Fruit fly (Drosophila melanogaster): Measurements from ENCODE around the gene tau.
A peak's percentile ranks its signal among the peaks of the same experiment; 100 is the strongest.

tau gene

DNA sequence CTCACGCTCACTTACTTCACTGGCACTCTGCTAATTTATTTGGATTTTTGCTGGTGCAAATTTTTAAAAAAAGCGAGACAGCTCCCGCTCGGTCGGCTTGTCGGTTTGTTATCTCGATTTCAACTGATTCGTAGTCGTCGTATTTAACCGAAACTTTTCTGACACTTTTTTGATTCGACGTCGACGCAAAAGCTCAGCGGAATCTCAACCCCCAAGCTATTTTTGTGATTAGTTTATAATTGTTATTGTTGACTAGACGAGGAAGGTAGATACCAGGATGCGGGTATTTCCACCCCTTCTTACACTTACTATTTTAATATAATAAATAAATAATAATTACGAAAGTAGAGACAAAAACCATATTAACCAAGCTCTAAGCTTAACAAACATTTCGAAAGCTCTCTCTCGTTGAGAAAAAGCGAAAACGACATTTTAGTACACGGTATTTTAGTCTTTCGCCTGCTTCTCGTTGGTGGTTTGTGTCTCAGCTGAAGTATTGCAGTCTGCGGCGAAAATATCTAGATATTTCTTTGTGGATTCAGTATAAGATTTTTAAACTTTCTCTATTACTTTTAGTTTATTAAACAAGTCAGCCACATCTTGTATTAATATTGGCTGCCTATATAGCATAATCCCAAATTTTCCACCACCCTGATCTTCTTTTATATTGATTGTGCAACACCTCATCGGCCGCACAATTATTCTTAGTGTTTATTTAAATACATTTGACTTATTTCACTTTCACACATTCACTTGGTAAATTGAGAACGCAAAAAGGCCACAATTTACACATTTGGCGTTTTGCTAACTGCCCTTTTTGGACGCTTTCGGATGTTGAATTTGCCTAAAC is at the start of gene tau:
tau (minus strand) TSS at position 311 of the 850 bp plus-strand sequence.
- TF ChIP-seq CG8478 (optimal IDR thresholded peaks at IDR 0.05), result no peak
- no peak for TF ChIP-seq CTCF (optimal IDR thresholded peaks at IDR 0.05)

DNA sequence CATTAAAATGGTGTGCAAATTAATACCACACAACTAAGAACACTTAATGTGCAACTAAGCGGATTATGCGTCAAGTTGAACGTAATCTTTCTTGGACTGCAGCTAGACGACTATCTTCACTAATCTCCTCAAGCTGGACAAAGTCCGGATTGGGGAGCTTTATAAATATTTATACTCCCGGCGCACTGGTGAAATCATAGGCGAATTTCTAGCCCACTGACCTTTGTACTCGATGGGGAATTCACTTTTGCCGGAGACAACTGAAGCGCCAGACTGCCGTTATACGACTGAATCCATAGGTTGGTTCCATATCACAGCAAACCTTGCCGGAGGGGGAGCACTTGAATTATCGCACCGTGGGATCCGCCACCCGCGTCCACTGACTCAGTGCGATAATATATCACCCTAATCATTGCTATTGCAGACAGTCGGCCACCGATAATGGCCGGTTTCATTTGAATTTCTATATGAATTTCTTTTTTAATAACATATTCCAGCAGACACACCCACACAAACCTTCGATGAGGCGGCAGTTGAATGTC is 49.3 kb upstream of the tau start:
- TF ChIP-seq CG8478 (optimal IDR thresholded peaks at IDR 0.05) (no peak), CTCF (optimal IDR thresholded peaks at IDR 0.05) (no peak)

DNA sequence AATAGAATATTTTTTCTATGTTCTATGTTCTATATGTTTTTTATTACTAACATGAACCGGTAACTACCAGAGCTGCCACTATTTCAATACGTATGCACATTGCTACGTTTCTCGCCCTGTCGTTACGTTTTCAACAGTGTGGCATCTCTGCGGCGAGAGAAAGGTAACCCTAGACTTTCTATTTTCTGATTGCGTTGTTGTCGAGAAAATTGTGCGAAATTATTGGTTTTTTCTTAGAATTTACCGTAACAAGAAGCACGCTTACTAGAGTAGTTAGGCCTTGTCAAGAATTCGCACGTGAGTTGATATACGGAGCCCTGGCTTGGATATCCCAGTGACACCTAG is 43.4 kb upstream of the tau start, which contains the start of gene btz:
btz (plus strand) TSS at position 133 of the 345 bp plus-strand sequence.
- TF ChIP-seq CG8478 (optimal IDR thresholded peaks at IDR 0.05) (no peak), CTCF (optimal IDR thresholded peaks at IDR 0.05) (peak in 1 of 2 experiments; percentile 5)

DNA sequence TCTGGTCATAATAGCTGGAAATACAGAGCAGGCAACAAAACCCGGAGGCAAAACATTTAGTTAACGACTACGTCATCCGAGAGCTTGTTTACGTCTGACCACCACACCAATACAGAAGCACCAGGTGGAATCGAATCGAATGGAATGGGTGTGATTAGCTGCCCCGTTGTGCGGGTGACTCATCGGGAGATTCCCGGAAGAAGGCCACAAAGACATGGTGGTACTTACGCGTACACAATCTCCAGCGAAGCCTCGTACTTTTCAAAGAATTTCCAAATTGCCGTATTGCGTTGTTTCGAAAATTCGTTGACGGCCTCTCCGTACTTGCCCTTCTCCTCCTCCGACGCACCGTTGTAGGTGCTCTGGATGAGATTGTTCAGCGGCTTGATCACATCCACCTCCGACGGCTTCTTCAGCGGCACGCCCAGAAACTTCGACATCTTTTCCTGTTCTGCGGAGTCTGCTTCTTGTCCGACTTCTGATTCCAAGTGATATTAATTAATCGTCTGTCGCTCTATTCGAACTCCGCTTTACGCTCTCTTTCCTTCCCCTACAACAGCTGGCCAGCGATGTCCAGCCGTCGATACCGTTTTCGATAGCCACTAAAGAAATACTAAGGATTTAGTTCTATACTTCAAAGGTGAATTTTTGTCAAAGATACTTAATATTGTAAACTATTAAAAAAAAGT is 42.9 kb upstream of the tau start, which contains the start of gene ALiX:
ALiX (minus strand) TSS at position 571 of the 689 bp plus-strand sequence.
- TF ChIP-seq CG8478 (optimal IDR thresholded peaks at IDR 0.05) (no peak), CTCF (optimal IDR thresholded peaks at IDR 0.05) (no peak)

DNA sequence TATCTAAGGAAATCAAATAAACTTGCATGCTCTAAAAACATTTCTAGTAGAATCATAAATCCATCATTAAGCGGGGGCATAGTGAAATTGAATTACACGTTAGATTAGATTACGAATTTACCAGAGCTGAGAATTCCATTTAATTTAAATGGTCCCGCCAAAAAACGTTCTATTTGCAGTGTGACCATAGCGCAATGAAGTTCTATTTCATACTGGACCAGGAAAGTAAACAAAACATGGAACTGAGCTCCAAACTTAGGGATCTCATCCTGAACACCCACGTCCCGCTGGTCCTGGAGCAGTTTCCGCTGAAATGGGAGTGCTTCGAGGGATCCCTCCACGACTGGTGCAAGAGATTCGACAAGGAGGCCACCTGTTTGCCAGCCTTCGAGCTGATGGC is 38.2 kb upstream of the tau start, which contains the start of gene HSPBAP1:
HSPBAP1 (plus strand) TSS at position 217 of the 400 bp plus-strand sequence.
- TF ChIP-seq CTCF (optimal IDR thresholded peaks at IDR 0.05), result no peak
- TF ChIP-seq CG8478 (optimal IDR thresholded peaks at IDR 0.05), result no peak

DNA sequence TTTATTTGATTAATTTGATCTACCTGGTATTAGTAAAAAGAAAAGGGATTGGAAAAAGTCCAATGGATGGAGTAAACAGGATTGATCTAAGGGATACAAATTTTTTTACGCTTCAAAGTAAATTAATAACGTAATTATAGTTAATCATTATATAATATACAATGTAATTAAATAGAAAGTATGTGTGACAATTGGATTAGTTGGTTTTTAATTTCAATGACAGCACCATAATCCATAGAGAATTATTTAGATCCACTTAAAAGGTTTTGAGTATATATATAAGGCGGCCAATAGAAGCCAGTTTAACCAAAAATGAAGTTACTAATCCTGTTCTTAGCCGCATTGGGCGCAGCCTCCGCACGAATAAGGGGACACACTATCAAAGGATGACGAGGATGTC is 37.8 kb upstream of the tau start, which contains the start of gene Acp98AB:
Acp98AB (plus strand) TSS at position 301 of the 400 bp plus-strand sequence.
- no peak for TF ChIP-seq CG8478 (optimal IDR thresholded peaks at IDR 0.05)
- no peak for TF ChIP-seq CTCF (optimal IDR thresholded peaks at IDR 0.05)

DNA sequence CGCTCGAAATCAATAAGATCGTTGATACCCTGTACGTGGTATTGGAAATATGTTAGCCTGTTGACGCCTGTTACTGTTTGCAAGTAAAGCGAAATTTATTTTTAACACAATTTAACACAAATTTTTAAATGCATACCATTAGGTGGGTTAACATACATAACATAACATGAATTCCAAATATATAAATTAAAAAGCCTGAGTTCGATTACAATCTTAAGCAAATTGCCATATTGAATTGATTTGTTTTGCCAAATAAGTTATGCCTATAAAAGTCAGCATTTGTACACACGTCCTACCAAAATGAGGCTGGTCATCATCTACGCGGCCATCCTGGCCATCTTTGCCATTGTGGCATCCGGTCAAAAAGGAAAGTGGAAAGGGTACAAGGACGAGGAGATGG is 37.2 kb upstream of the tau start, which contains the start of gene CG43319:
CG43319 (plus strand) TSS at position 301 of the 400 bp plus-strand sequence.
- no peak for TF ChIP-seq CG8478 (optimal IDR thresholded peaks at IDR 0.05)
- no peak for TF ChIP-seq CTCF (optimal IDR thresholded peaks at IDR 0.05)

DNA sequence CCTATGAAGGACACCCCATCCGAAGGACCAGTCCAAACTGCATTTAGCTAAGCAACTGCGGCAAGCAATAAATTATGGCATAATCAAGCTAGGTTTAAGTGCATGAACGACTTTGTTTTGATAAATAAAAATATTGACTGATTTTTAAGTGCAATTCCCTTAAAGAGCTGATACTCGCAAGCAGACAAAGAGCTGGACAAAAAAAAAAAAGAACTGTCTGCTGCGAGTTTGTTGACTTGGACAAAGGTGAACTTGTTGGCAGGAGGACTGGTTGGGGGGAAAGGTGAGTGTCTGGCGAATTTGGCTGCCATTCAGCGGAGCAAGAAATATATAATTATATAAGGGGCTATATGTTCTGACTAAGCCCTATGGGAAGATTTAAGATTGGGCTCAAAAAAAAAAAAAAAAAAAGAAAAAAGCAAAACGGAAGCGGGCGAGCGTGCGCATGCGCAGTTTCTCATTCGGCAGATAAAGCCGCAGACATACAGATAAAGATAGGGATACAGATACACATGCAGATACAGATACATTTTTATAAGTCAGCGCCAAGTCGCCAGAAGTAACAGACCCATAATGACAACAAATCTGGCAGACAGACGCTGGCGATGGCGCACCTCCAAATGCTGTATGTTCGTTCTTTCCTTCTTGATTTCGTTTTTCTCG is 36.0 kb upstream of the tau start:
- TF ChIP-seq CG8478 (optimal IDR thresholded peaks at IDR 0.05) (no peak), CTCF (optimal IDR thresholded peaks at IDR 0.05) (no peak)

DNA sequence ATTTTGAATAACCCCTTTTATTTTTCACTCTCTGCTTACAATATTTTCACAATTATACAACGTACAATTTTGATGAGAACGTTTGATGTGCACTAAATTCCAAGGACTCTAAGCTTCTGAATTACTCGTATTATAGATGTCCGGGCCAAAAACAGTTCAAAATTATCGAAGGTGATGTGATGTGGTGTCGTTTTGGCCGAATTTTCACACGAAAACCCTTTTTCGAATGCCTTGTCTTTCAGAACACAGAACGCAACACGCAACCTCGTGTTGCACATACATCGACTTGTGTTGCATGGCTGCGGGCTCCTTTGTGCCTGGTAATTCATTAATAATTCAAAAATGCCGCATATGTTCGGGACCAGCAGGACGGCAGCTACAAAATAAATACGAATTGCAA is 31.2 kb upstream of the tau start, which contains the start of gene CG31055:
CG31055 (minus strand) TSS at position 101 of the 400 bp plus-strand sequence.
- TF ChIP-seq CTCF (optimal IDR thresholded peaks at IDR 0.05), result no peak
- TF ChIP-seq CG8478 (optimal IDR thresholded peaks at IDR 0.05), result no peak

DNA sequence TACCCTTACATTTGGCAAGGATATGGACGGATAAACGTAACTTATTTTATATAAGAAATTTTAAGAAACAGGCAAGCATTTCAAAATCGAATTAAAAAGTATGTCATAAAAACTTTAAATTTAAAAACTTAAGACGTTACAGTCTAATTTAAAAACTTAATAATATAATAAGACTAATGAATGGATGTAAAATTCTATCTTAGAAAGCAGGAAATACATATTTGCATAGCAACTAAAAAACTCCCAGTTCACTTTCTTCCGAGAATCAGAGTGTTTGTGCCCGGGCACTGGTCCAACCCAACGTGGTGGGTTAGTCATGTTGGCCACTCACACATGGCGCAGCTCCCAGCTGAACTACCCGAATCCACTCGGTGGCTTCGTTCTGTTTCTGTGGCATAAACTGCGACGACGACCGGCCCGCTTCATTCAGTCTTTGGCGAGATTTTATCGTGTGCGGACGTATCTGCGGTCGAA is 28.8 kb upstream of the tau start, which contains the start of gene CG12880:
CG12880 (plus strand) TSS at position 424 of the 474 bp plus-strand sequence.
- TF ChIP-seq CTCF (optimal IDR thresholded peaks at IDR 0.05) (no peak), CG8478 (optimal IDR thresholded peaks at IDR 0.05) (no peak)

DNA sequence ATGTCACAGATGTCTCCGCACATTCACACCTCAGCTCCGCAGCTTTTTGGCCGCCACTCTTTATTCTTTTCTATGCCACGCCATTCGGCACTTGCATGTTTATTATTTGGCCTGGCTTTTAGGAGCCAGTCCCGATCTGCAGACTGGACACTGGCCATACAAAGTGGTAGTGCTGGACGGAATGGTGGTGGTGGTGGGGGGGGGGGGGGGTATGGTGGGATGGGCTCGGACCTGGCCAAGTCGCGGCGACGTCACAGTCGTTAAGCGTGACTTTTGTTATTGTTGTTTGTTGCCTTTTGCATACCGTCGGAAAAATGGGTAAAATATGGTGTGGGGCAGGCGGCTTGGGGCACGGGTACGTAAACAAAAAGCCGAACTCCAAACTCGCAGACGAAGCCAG is 28.3 kb upstream of the tau start:
- TF ChIP-seq CTCF (optimal IDR thresholded peaks at IDR 0.05) (no peak), CG8478 (optimal IDR thresholded peaks at IDR 0.05) (no peak)

DNA sequence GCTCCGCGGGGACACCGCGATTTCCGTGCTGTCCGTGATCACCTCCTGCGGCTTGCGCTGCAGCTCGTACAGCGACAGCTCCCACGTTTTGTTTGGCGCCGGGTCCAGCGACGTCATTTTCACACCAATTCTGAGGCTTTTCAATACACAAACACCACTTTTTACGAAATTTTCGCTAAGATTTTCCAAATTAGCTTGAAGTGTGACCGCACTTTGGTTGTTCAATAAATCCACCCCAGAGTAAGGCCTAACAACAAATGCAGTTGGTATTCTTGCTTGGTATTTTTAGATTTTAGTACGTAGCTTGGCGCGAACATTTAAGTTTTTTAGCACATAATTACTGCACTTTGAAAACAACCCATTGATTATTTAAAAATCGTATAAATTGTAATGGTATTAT is 25.0 kb upstream of the tau start, which contains the start of gene Sce:
Sce (minus strand) TSS at position 231 of the 400 bp plus-strand sequence.
- TF ChIP-seq CTCF (optimal IDR thresholded peaks at IDR 0.05) (no peak), CG8478 (optimal IDR thresholded peaks at IDR 0.05) (no peak)

DNA sequence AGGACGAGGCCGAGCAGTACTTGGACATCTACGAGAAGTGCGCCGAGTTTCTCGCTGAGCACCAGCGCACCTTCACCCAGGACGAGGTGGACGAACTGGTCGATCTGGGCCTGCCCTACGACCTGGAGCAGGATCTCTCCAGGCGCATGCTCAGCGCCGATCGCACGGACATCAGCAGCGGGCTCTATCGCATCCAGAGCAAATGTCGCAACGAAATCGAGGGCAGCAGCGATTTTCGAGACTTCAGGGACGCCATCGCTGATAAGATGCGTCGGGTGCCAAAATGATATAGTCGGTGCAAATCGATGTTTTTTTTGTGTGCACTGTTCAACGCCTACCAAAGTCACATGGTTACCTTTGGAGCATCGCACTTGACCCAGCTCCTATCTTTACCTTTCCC is 22.9 kb upstream of the tau start:
- TF ChIP-seq CTCF (optimal IDR thresholded peaks at IDR 0.05) (no peak), CG8478 (optimal IDR thresholded peaks at IDR 0.05) (no peak)

DNA sequence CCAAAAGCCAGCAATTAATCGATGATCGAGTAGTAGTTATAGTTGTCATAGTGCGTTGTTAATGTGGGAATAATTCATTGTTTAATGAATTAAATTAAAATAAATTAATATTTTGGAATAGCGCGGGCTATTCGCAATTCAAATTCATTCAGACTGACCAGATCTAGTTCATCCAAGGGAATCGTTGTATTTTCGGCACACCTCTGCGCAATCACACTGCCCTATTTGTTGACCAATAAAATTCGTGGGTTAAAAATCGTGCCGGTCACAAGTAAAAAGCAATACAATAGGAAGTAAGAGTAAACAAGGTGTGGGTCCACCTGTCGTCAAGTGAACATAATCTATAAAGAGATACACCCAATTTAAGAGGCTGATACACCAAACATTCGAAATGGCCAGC is 22.2 kb upstream of the tau start, which contains the start of gene CG12883:
CG12883 (plus strand) TSS at position 273 of the 400 bp plus-strand sequence.
- TF ChIP-seq CG8478 (optimal IDR thresholded peaks at IDR 0.05) (no peak), CTCF (optimal IDR thresholded peaks at IDR 0.05) (no peak)
